Fruit fly (Drosophila melanogaster) whole organism, embryonic: ENCODE data around the gene CG42693.

ENCODE experiments used
- Atf3 ChIP-seq: fragments of 200-800 bp; sonication (Bioruptor generic); optimal IDR thresholded peaks from 3 replicates; lab custom pipeline; 2016; ENCODE audit warnings: missing biosample characterization, missing genetic modification characterization
- Bdp1 ChIP-seq: fragments of 200-800 bp; sonication (Bioruptor generic); optimal IDR thresholded peaks from 3 replicates; lab custom pipeline; 2016; ENCODE audit warnings: missing biosample characterization, missing genetic modification characterization
- C15 ChIP-seq: fragments of 200-800 bp; sonication (Bioruptor generic); IDR thresholded peaks from 3 replicates; pipeline ENCODE4 v1.3.6; 2022; ENCODE audit warnings: missing biosample characterization, missing genetic modification characterization
- CG10979 ChIP-seq: fragments of 200-800 bp; sonication (Bioruptor generic); optimal IDR thresholded peaks from 2 replicates; lab custom pipeline; 2018; ENCODE audit warnings: missing biosample characterization, mild to moderate bottlenecking, missing genetic modification characterization, moderate library complexity
- CG11085 ChIP-seq: fragments of 200-800 bp; sonication (Bioruptor generic); IDR thresholded peaks from 2 replicates; pipeline ENCODE4 v1.3.6; 2022; ENCODE audit warnings: missing biosample characterization, missing genetic modification characterization
- CG13296 ChIP-seq: fragments of 200-800 bp; sonication (Bioruptor generic); optimal IDR thresholded peaks from 3 replicates; lab custom pipeline; 2018; ENCODE audit warnings: missing biosample characterization, mild to moderate bottlenecking, missing genetic modification characterization
- CG14965 ChIP-seq: fragments of 200-800 bp; sonication (Bioruptor generic); optimal IDR thresholded peaks from 2 replicates; lab custom pipeline; 2016; ENCODE audit warnings: missing biosample characterization, missing genetic modification characterization, borderline replicate concordance
- CG17385 ChIP-seq: fragments of 200-800 bp; sonication (Bioruptor generic); optimal IDR thresholded peaks from 3 replicates; lab custom pipeline; 2018; ENCODE audit warnings: missing biosample characterization, mild to moderate bottlenecking, missing genetic modification characterization
- CG1792 ChIP-seq: fragments of 200-800 bp; sonication (Bioruptor generic); optimal IDR thresholded peaks from 2 replicates; lab custom pipeline; 2016; ENCODE audit warnings: missing biosample characterization, missing genetic modification characterization
- CG18011 ChIP-seq: fragments of 200-800 bp; sonication (Bioruptor generic); optimal IDR thresholded peaks from 2 replicates; lab custom pipeline; 2017; ENCODE audit warnings: missing biosample characterization, missing genetic modification characterization, mild to moderate bottlenecking, moderate library complexity, missing genotype
- CG2199 ChIP-seq: fragments of 200-800 bp; sonication (Bioruptor generic); IDR thresholded peaks from 3 replicates; pipeline ENCODE4 v1.3.6; 2022; ENCODE audit warnings: missing biosample characterization, missing genetic modification characterization
- CG34224 ChIP-seq: fragments of 200-800 bp; sonication (Bioruptor generic); IDR thresholded peaks from 3 replicates; pipeline ENCODE4 v1.3.6; 2022; ENCODE audit warnings: missing biosample characterization, missing genetic modification characterization; ENCODE audit not compliant: partially characterized antibody
- CG34376 ChIP-seq: fragments of 200-800 bp; sonication (Bioruptor generic); optimal IDR thresholded peaks from 2 replicates; lab custom pipeline; 2018; ENCODE audit warnings: missing biosample characterization, mild to moderate bottlenecking, missing genetic modification characterization
- CG34422 ChIP-seq: fragments of 200-800 bp; sonication (Bioruptor generic); IDR thresholded peaks from 3 replicates; pipeline ENCODE4 v1.3.6; 2022; ENCODE audit warnings: missing biosample characterization, missing genetic modification characterization
- CG3726 ChIP-seq: fragments of 200-800 bp; sonication (Bioruptor generic); IDR thresholded peaks from 3 replicates; pipeline ENCODE4, ENCODE4 v1.3.6; 2022; ENCODE audit warnings: missing biosample characterization, missing genetic modification characterization
- CG4424 ChIP-seq: fragments of 200-800 bp; sonication (Bioruptor generic); optimal IDR thresholded peaks from 3 replicates; lab custom pipeline; 2016; ENCODE audit warnings: missing biosample characterization, missing genetic modification characterization
- CG6765 ChIP-seq: fragments of 200-800 bp; sonication (Bioruptor generic); optimal IDR thresholded peaks from 3 replicates; lab custom pipeline; 2017; ENCODE audit warnings: missing biosample characterization, mild to moderate bottlenecking, missing genetic modification characterization
- CG9932 ChIP-seq: fragments of 200-800 bp; sonication (Bioruptor generic); IDR thresholded peaks from 2 replicates; pipeline ENCODE4 v1.3.6; 2022; ENCODE audit warnings: missing biosample characterization, missing genetic modification characterization
- Dll ChIP-seq: fragments of 200-800 bp; sonication (Bioruptor generic); IDR thresholded peaks from 4 replicates; pipeline ENCODE4 v1.3.6; 2022; ENCODE audit warnings: missing biosample characterization, missing genetic modification characterization; ENCODE audit not compliant: partially characterized antibody
- Dp ChIP-seq: fragments of 200-800 bp; sonication (Bioruptor generic); optimal IDR thresholded peaks from 2 replicates; lab custom pipeline; 2018; ENCODE audit warnings: missing biosample characterization, mild to moderate bottlenecking, missing genetic modification characterization, moderate library complexity
- GATAe ChIP-seq: fragments of 200-800 bp; sonication (Bioruptor generic); conservative IDR thresholded peaks from 2 replicates; pipeline ENCODE4 v1.3.6; 2022; ENCODE audit warnings: missing biosample characterization, missing genetic modification characterization
- HLH3B ChIP-seq: fragments of 200-800 bp; sonication (Bioruptor generic); IDR thresholded peaks from 2 replicates; pipeline ENCODE4 v1.3.6; 2022; ENCODE audit warnings: missing biosample characterization, missing genetic modification characterization
- HLHmδ ChIP-seq: fragments of 200-800 bp; sonication (Bioruptor generic); optimal IDR thresholded peaks from 2 replicates; lab custom pipeline; 2018; ENCODE audit warnings: missing biosample characterization, mild to moderate bottlenecking, missing genetic modification characterization, moderate library complexity
- HmgD ChIP-seq: fragments of 200-800 bp; sonication (Bioruptor generic); optimal IDR thresholded peaks from 3 replicates; lab custom pipeline; 2016; ENCODE audit warnings: missing biosample characterization, missing genetic modification characterization
- Hr78 ChIP-seq, 2 experiments: fragments of 200-800 bp in 1 of 2; fragments of >200 bp in 1 of 2; sonication (Bioruptor generic) in 1 of 2; optimal IDR thresholded peaks; 2 replicates each; lab custom pipeline; 2017 to 2019; ENCODE audit warnings: missing biosample characterization in 2 of 2, missing genetic modification characterization in 2 of 2, mild to moderate bottlenecking in 1 of 2, moderate library complexity in 1 of 2
- Jarid2 ChIP-seq: fragments of 200-800 bp; sonication (Bioruptor generic); optimal IDR thresholded peaks from 3 replicates; lab custom pipeline; 2017; ENCODE audit warnings: mild to moderate bottlenecking, missing biosample characterization, missing genetic modification reagents, missing genetic modification characterization
- Mrtf ChIP-seq: fragments of 200-800 bp; sonication (Bioruptor generic); IDR thresholded peaks from 3 replicates; pipeline ENCODE4 v1.3.6; 2022; ENCODE audit warnings: missing biosample characterization, missing genetic modification characterization
- NFAT ChIP-seq: fragments of 200-800 bp; sonication (Bioruptor generic); IDR thresholded peaks from 2 replicates; pipeline ENCODE4 v1.3.6; 2022; ENCODE audit warnings: missing biosample characterization, missing genetic modification characterization
- NfI ChIP-seq: fragments of 200-800 bp; sonication (Bioruptor generic); optimal IDR thresholded peaks from 3 replicates; lab custom pipeline; 2018; ENCODE audit warnings: missing biosample characterization, mild to moderate bottlenecking, missing genetic modification characterization, moderate library complexity
- ara ChIP-seq: fragments of 200-800 bp; sonication (Bioruptor generic); IDR thresholded peaks from 2 replicates; pipeline ENCODE4 v1.3.6; 2022; ENCODE audit warnings: missing biosample characterization, missing genetic modification characterization
- crp ChIP-seq, 2 experiments: fragments of 200-800 bp; sonication (Bioruptor generic); optimal IDR thresholded peaks; 2 replicates in 1 of 2; 3 replicates in 1 of 2; lab custom pipeline; 2017; ENCODE audit warnings: missing biosample characterization in 2 of 2, missing genetic modification characterization in 2 of 2, mild to moderate bottlenecking in 1 of 2, moderate library complexity in 1 of 2
- dmrt11E ChIP-seq: fragments of 200-800 bp; sonication (Bioruptor generic); optimal IDR thresholded peaks from 3 replicates; lab custom pipeline; 2018; ENCODE audit warnings: missing biosample characterization, mild to moderate bottlenecking, missing genetic modification characterization, moderate library complexity
- dpn ChIP-seq, 2 experiments: fragments of 200-800 bp; sonication (Bioruptor generic); optimal IDR thresholded peaks; 3 replicates each; lab custom pipeline; 2016; ENCODE audit warnings: missing biosample characterization in 2 of 2, missing genetic modification characterization in 2 of 2
- eyg ChIP-seq: fragments of 200-800 bp; sonication (Bioruptor generic); optimal IDR thresholded peaks from 3 replicates; lab custom pipeline; 2016; ENCODE audit warnings: missing biosample characterization, missing genetic modification characterization
- gcm2 ChIP-seq: fragments of 200-800 bp; sonication (Bioruptor generic); optimal IDR thresholded peaks from 2 replicates; lab custom pipeline; 2016; ENCODE audit warnings: missing biosample characterization, missing genetic modification characterization
- grau ChIP-seq: fragments of 200-800 bp; optimal IDR thresholded peaks from 3 replicates; lab custom pipeline; 2019; ENCODE audit warnings: missing biosample characterization, mild to moderate bottlenecking, missing genetic modification characterization, moderate library complexity
- hbn ChIP-seq: fragments of 200-800 bp; sonication (Bioruptor generic); IDR thresholded peaks from 2 replicates; pipeline ENCODE4 v1.3.6; 2022; ENCODE audit warnings: missing biosample characterization, missing genetic modification characterization; ENCODE audit not compliant: partially characterized antibody
- insv ChIP-seq, 2 experiments: fragments of 200-800 bp; sonication (Bioruptor generic); optimal IDR thresholded peaks; 3 replicates each; lab custom pipeline; 2016 to 2018; ENCODE audit warnings: missing biosample characterization in 2 of 2, missing genetic modification characterization in 2 of 2
- knrl ChIP-seq: fragments of 200-800 bp; sonication (Bioruptor generic); IDR thresholded peaks from 3 replicates; pipeline ENCODE4 v1.3.6; 2022; ENCODE audit warnings: missing biosample characterization, missing genetic modification characterization; ENCODE audit not compliant: partially characterized antibody
- luna ChIP-seq: fragments of 200-800 bp; sonication (Bioruptor generic); optimal IDR thresholded peaks from 2 replicates; lab custom pipeline; 2016; ENCODE audit warnings: missing biosample characterization, missing genetic modification characterization
- maf-S ChIP-seq: fragments of 200-800 bp; sonication (Bioruptor generic); optimal IDR thresholded peaks from 2 replicates; lab custom pipeline; 2016; ENCODE audit warnings: missing biosample characterization, missing genetic modification characterization
- mam ChIP-seq: fragments of 200-800 bp; sonication (Bioruptor generic); optimal IDR thresholded peaks from 3 replicates; lab custom pipeline; 2016; ENCODE audit warnings: missing biosample characterization, missing genetic modification characterization
- pan ChIP-seq, 4 experiments: fragments of >200 bp in 3 of 4; fragments of 200-800 bp in 1 of 4; sonication (Bioruptor generic) in 1 of 4; optimal IDR thresholded peaks in 3 of 4; IDR thresholded peaks in 1 of 4; 2 replicates each; pipeline versions ENCODE4 v1.3.6 to Lab custom; 2017 to 2022; ENCODE audit warnings: missing biosample characterization in 2 of 4, missing genetic modification characterization in 2 of 4, mixed read lengths in 1 of 4
- sd ChIP-seq: fragments of 200-800 bp; sonication (Bioruptor generic); optimal IDR thresholded peaks from 3 replicates; lab custom pipeline; 2018; ENCODE audit warnings: missing biosample characterization, mild to moderate bottlenecking, missing genetic modification characterization, moderate library complexity
- seq ChIP-seq: fragments of 200-800 bp; sonication (Bioruptor generic); IDR thresholded peaks from 2 replicates; pipeline ENCODE4 v1.3.6; 2022; ENCODE audit warnings: missing biosample characterization, missing genetic modification characterization
- wdn ChIP-seq: fragments of 200-800 bp; sonication (Bioruptor generic); IDR thresholded peaks from 2 replicates; pipeline ENCODE4 v1.3.6; 2022; ENCODE audit warnings: missing biosample characterization, missing genetic modification characterization
- zfh1 ChIP-seq: fragments of 200-800 bp; sonication (Bioruptor generic); IDR thresholded peaks from 3 replicates; pipeline ENCODE4 v1.3.6; 2022; ENCODE audit warnings: missing biosample characterization, missing genetic modification characterization

CG42693 gene

dm6 chr3R:31717299-31718167 is 9.4 kb upstream of the CG42693 start (continued):
- TF ChIP-seq grau (tag; lab: Kevin White, UChicago) (peak; percentile 73), dpn (GFP tag; optimal IDR thresholded peaks at IDR 0.05; lab: Kevin White, UChicago) (peak; percentile 55 to 61), maf-S (peak; percentile 27), eyg (peak; percentile 18), knrl (GFP tag; lab: Robert Waterston, UW) (no peak), wdn (GFP tag; lab: Robert Waterston, UW) (0 out of 2 replicates have a peak, but pooled peaks have one; percentile 58), Hr78 (GFP tag; optimal IDR thresholded peaks at IDR 0.05; lab: Kevin White, UChicago) (no peak), CG1792 (GFP tag; lab: Kevin White, UChicago) (peak; percentile 57), Atf3 (GFP tag; lab: Kevin White, UChicago) (no peak), mam (peak; percentile 66), hbn (no peak), C15 (GFP tag; lab: Robert Waterston, UW) (no peak), zfh1 (GFP tag; lab: Robert Waterston, UW) (no peak), ara (peak; percentile 29; the same call in 1 of the 2 replicates), CG17385 (peak; percentile 41), pan (optimal IDR thresholded peaks at IDR 0.05; lab: Kevin White, UChicago) (no peak), pan (GFP tag; optimal IDR thresholded peaks at IDR 0.05 in 1 of 2, IDR thresholded peaks at IDR 0.05 in 1 of 2) (peak in 1 of 2 experiments; percentile 60), Dll (GFP tag; lab: Robert Waterston, UW) (no peak), Dp (GFP tag; lab: Kevin White, UChicago) (no peak), HmgD (GFP tag; lab: Kevin White, UChicago) (no peak), CG34422 (GFP tag; lab: Robert Waterston, UW) (0 out of 3 replicates have a peak, but pooled peaks have one; percentile 41), CG6765 (no peak), gcm2 (no peak), CG18011 (GFP tag; lab: Kevin White, UChicago) (peak; percentile 41), insv (GFP tag; optimal IDR thresholded peaks at IDR 0.05; lab: Kevin White, UChicago) (no peak), NFAT (GFP tag; lab: Robert Waterston, UW) (no peak), Jarid2 (GFP tag; lab: Kevin White, UChicago) (peak; percentile 15), NfI (GFP tag; lab: Kevin White, UChicago) (peak; percentile 66), seq (GFP tag; lab: Robert Waterston, UW) (peak; percentile 66), Mrtf (GFP tag; lab: Robert Waterston, UW) (no peak; the same call in 2 of the 3 replicates), CG14965 (no peak), CG9932 (GFP tag; lab: Robert Waterston, UW) (peak; percentile 59), dmrt11E (tag; lab: Kevin White, UChicago) (no peak), GATAe (no peak), crp (GFP tag; optimal IDR thresholded peaks at IDR 0.05; lab: Kevin White, UChicago) (no peak), CG34376 (peak; percentile 29), HLHmδ (GFP tag; lab: Kevin White, UChicago) (no peak), CG11085 (GFP tag; lab: Robert Waterston, UW) (no peak), CG4424 (GFP tag; lab: Kevin White, UChicago) (peak; percentile 34), CG13296 (GFP tag; lab: Kevin White, UChicago) (peak; percentile 53), Bdp1 (peak; percentile 15), HLH3B (GFP tag; lab: Robert Waterston, UW) (peak; percentile 60; the same call in 1 of the 2 replicates), CG2199 (GFP tag; lab: Robert Waterston, UW) (no peak), sd (peak; percentile 30), CG3726 (GFP tag; lab: Robert Waterston, UW) (no peak), CG10979 (tag; lab: Kevin White, UChicago) (peak; percentile 15), luna (GFP tag; lab: Kevin White, UChicago) (no peak), CG34224 (GFP tag; lab: Robert Waterston, UW) (no peak)
